Fruit fly (Drosophila melanogaster): ENCODE measurements around the gene CG46426.

CG46426 gene

DNA sequence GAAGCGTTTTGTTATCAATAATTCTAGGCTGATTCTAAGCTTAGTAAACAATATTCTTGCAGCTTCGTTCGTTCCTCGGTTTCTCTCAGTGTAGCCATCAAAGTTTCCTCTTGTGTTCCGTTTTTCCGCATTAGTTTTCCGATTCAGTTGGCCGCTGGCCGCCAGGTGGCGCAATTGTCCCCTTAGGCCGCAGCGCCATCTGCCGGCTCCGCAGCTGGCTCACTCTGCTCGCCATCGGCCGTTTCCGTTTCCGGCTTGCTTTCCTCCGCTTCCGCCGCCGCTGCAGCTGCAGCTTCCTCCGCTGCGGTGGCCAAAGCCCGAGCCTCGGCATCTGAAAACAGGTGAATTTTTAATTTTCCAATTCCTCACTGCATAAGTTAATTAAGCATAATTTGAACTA is 26.3 kb upstream of the CG46426 start (continued):
- TF ChIP-seq B-H2 (GFP tag; optimal IDR thresholded peaks at IDR 0.05) (peak; percentile 80), cad (GFP tag; optimal IDR thresholded peaks at IDR 0.05) (no peak), ato (GFP tag; IDR thresholded peaks at IDR 0.05; ENCODE audit: partially characterized antibody) (no peak), CTCF (GFP tag; optimal IDR thresholded peaks at IDR 0.05) (peak; percentile 94), Hr39 (optimal IDR thresholded peaks at IDR 0.05) (no peak), Pdp1 (GFP tag; optimal IDR thresholded peaks at IDR 0.05) (peak; percentile 89 to 90), Med (GFP tag) (peak; percentile 100), Ssrp (tag; optimal IDR thresholded peaks at IDR 0.05) (peak; percentile 81), CG31365 (tag; optimal IDR thresholded peaks at IDR 0.05) (peak; percentile 85), Hmr (GFP tag; optimal IDR thresholded peaks at IDR 0.05) (peak; percentile 95), Side (GFP tag; optimal IDR thresholded peaks at IDR 0.05) (peak; percentile 93), Scr (GFP tag; IDR thresholded peaks at IDR 0.05; ENCODE audit: partially characterized antibody) (no peak), gt (GFP tag; IDR thresholded peaks at IDR 0.05) (peak; percentile 86), dimm (GFP tag; IDR thresholded peaks at IDR 0.05) (no peak; the same call in 1 of the 2 replicates), hkb (optimal IDR thresholded peaks at IDR 0.05) (no peak), hkb (GFP tag; IDR thresholded peaks at IDR 0.05) (peak; percentile 94), CG32767 (GFP tag; IDR thresholded peaks at IDR 0.05) (peak; percentile 47; the same call in 1 of the 2 replicates), ttk (GFP tag; IDR thresholded peaks at IDR 0.05) (peak; percentile 88), sens-2 (GFP tag; IDR thresholded peaks at IDR 0.05) (peak; percentile 96), GATAe (GFP tag; conservative IDR thresholded peaks at IDR 0.05) (peak; percentile 31; the same call in 1 of the 2 replicates), Fer3 (tag; optimal IDR thresholded peaks at IDR 0.05) (peak; percentile 89), CG14050 (GFP tag; IDR thresholded peaks at IDR 0.05) (peak; percentile 89), HLH54F (GFP tag; optimal IDR thresholded peaks at IDR 0.05) (peak; percentile 76), Antp (GFP tag; optimal IDR thresholded peaks at IDR 0.05) (peak; percentile 93), Nf-YB (GFP tag; optimal IDR thresholded peaks at IDR 0.05) (peak; percentile 75), fru (optimal IDR thresholded peaks at IDR 0.05) (no peak), unpg (GFP tag; optimal IDR thresholded peaks at IDR 0.05) (peak; percentile 94), CG8089 (GFP tag; optimal IDR thresholded peaks at IDR 0.05) (peak; percentile 98), CG7963 (GFP tag; IDR thresholded peaks at IDR 0.05; ENCODE audit: partially characterized antibody) (peak; percentile 44; the same call in 1 of the 3 replicates), CG1024 (GFP tag; IDR thresholded peaks at IDR 0.05) (peak; percentile 94), CG7556 (GFP tag; optimal IDR thresholded peaks at IDR 0.05) (peak; percentile 82), HmgD (GFP tag; optimal IDR thresholded peaks at IDR 0.05) (peak; percentile 90), kay (GFP tag; optimal IDR thresholded peaks at IDR 0.05) (peak; percentile 40), nerfin-1 (tag; optimal IDR thresholded peaks at IDR 0.05) (peak; percentile 90), Bteb2 (GFP tag; optimal IDR thresholded peaks at IDR 0.05) (peak; percentile 83), Meics (GFP tag; optimal IDR thresholded peaks at IDR 0.05) (peak; percentile 96), CG14965 (GFP tag; optimal IDR thresholded peaks at IDR 0.05; ENCODE audit: borderline replicate concordance) (peak; percentile 97), yki (optimal IDR thresholded peaks at IDR 0.05) (no peak), chm (GFP tag; IDR thresholded peaks at IDR 0.05) (peak; percentile 98), CG8388 (GFP tag; optimal IDR thresholded peaks at IDR 0.05) (peak; percentile 90), lbe (GFP tag; optimal IDR thresholded peaks at IDR 0.05) (no peak), Adf1 (GFP tag; IDR thresholded peaks at IDR 0.05) (0 out of 2 replicates have a peak, but pooled peaks have one; percentile 21), Atf3 (GFP tag; optimal IDR thresholded peaks at IDR 0.05) (peak; percentile 92), dpn (GFP tag; optimal IDR thresholded peaks at IDR 0.05) (peak; percentile 90 to 95), slbo (GFP tag; IDR thresholded peaks at IDR 0.05) (peak; percentile 82), stc (GFP tag; IDR thresholded peaks at IDR 0.05) (peak; percentile 88), CG2129 (GFP tag; IDR thresholded peaks at IDR 0.05; ENCODE audit: partially characterized antibody) (no peak), Doc2 (GFP tag; IDR thresholded peaks at IDR 0.05) (no peak), pnt (GFP tag; optimal IDR thresholded peaks at IDR 0.05) (peak; percentile 77), knrl (GFP tag; IDR thresholded peaks at IDR 0.05; ENCODE audit: partially characterized antibody) (0 out of 3 replicates have a peak, but pooled peaks have one; percentile 7), Dref (GFP tag; IDR thresholded peaks at IDR 0.05) (peak; percentile 27; the same call in 1 of the 2 replicates), CG7271 (tag; optimal IDR thresholded peaks at IDR 0.05) (peak; percentile 100), vfl (GFP tag; optimal IDR thresholded peaks at IDR 0.05) (peak; percentile 61)
